Worm (Caenorhabditis elegans) whole organism, L4/young adult: ENCODE results near the gene clec-254.
"Not testable (repeated sequence)": the region's sequence is repeated elsewhere in the genome, so short reads cannot be mapped to it uniquely, and the experiment has no call there.

ENCODE experiments used
- W03F9.2 ChIP-seq: fragments of 150-350 bp; optimal IDR thresholded peaks from 2 replicates; lab custom pipeline; 2014; ENCODE audit warnings: missing biosample characterization, missing genetic modification characterization
- dao-5 ChIP-seq: sonication (generic microtip); optimal IDR thresholded peaks from 2 replicates; lab custom pipeline; 2016; ENCODE audit warnings: missing genotype, missing genetic modification characterization, moderate library complexity, missing compliant biosample characterization
- him-1 ChIP-seq: sonication (generic microtip); optimal IDR thresholded peaks from 2 replicates; lab custom pipeline; 2016; ENCODE audit warnings: missing genotype, missing genetic modification reagents, missing genetic modification characterization, missing compliant biosample characterization

Gene clec-254

DNA sequence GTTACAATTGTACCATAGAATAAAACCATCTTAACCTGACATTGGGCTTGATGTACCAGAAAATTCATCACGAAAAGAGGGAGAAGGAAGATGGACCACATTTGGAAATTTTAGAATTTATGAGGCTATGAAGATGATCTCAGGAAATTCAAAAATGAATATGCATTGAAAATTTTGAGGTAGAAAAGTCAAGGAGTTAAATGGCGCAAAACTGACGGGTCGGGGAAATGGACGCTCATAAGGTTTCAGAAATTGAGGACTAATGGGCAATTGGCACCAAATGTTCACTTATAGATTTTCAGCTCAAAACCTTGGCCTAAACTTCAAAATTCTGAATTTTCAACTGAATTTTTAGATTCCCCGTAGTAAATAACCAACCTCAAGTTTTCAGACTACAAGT lies 16.4 kb upstream of the clec-254 start, which contains the start of gene clec-255:
Gene clec-255, minus strand, starts transcription at position 101 of the 400 bp plus-strand sequence.
- TF ChIP-seq him-1 (no peak), dao-5 (tag; lab: Kevin White, UChicago) (no peak), W03F9.2 (tag; lab: Kevin White, UChicago) (no peak)

DNA sequence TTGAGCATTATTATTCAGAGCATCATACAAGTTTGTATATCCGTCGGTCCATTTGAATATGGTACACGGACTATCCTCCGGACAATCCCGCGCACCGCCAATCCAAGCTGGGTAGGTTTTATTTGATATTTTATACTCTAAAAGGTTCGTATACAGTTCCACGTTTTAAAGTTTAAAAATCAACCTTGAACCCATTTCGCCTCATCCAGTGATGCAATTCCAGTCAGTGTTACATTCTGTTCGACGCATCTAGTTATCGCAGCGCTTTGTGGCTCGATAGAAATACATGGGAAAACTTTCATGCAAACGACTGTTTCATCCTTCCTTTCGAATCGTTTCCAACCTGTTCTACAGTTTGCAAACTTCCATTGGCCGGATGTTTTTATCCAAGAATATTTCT lies 15.7 kb upstream of the clec-254 start:
- TF ChIP-seq dao-5 (tag; lab: Kevin White, UChicago) (no peak), him-1 (no peak), W03F9.2 (tag; lab: Kevin White, UChicago) (no peak)

DNA sequence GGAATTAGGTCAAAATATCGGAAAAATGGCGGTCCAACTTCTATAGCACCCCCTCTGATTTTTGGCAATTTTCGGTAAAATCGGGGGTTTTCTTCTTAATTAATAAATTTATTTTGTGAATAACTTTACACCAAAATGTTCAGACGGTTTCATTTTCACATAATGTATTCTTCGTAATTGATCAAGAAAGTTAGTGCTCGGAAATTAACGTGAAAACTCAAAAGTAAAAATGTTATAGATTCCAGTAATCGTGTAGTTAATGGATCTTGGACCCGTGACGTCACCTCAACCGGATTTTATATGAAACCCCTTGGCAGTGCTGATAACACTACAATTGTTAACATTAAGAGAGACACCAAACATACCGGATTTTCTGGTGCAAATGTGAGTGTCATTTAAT lies 7.8 kb upstream of the clec-254 start, which contains the start of gene F11D11.22:
Gene F11D11.22, plus strand, starts transcription at position 301 of the 400 bp plus-strand sequence.
- not testable (repeated sequence) for TF ChIP-seq him-1; dao-5 (tag; lab: Kevin White, UChicago); W03F9.2 (tag; lab: Kevin White, UChicago)

DNA sequence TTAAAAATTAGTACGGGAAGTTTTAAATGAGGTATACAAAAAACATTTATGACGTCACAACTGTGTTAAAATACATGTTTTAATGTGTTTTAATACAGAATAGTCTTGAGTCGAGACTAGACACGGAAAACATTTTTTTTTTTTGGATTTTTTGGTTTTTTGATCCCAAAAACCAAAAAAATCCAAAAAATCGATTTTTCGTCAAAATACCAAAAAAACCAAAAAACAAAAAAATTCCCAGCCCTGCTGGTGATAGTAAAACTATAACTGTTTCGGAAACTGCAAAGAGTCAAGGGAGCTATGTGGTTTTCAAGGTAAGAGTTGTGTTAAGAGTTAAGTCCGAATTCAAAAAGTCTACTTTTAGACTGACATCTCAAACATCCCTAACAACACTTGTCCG lies 6.8 kb upstream of the clec-254 start, which contains the start of gene F11D11.4:
Gene F11D11.4, plus strand, starts transcription at position 301 of the 400 bp plus-strand sequence.
- TF ChIP-seq him-1 (no peak), W03F9.2 (tag; lab: Kevin White, UChicago) (no peak), dao-5 (tag; lab: Kevin White, UChicago) (no peak)

DNA sequence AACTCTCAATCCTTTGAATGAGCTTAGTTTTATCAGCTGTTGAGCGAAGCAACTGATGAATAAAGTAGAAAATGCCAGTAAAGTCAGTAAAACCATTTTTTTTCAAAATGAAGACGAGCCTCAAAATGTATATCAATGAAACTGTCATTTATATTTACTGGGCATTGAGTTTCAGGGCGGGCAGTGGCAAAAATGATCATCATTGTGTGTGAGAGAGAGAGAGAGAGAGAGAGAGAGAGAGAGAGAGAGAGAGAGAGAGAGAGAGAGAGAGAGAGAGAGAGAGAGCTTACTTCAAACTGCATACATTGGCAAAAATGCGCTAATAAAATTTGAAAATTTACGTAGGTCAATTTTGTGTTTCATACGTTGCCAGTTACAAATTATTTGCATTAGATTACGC lies 5.9 kb upstream of the clec-254 start, which contains the start of gene F11D11.3:
Gene F11D11.3, minus strand, starts transcription at position 101 of the 400 bp plus-strand sequence.
- TF ChIP-seq W03F9.2 (tag; lab: Kevin White, UChicago) (no peak), dao-5 (tag; lab: Kevin White, UChicago) (no peak), him-1 (no peak)

DNA sequence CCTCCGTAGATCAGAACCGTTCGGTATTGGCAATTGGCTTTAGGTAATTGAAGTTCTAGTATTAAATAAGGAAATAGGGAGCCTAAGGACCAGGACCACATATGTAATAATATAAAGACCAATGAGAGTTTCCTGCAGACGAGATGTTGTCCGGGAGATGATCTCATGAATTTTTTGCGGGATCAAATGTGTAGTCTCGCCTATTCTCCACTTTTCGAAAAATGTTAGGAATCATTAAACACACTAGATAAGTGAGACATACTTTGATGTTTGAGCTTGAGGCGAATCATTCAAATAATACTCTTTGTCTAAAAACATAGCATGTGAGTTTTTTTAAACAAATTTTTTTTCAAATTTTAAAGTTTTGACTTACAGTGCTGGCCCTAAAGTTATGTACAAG lies 1.2 kb downstream of the clec-254 start, which contains the start of gene F11D11.6:
Gene F11D11.6, minus strand, starts transcription at position 101 of the 400 bp plus-strand sequence.
- no peak for TF ChIP-seq dao-5 (tag; lab: Kevin White, UChicago)
- no peak for TF ChIP-seq him-1
- no peak for TF ChIP-seq W03F9.2 (tag; lab: Kevin White, UChicago)

DNA sequence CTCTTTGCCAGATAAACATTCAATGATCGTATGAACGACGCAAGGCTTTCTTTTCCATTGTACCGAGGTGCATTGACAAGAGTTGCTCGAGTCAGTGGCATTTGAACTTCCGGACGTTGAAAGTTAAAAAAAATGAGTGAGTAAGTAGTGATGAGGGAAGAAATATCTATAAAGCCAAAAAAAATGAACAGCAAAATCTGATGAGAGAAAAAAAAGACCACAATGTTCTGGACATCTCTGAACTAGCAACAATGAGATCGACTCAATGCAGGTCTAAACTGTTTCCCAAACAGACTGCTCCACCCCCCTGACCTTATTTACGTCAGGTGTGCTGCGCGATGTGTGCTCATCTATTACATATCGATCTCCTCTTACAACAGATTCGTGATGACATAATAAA lies 3.8 kb downstream of the clec-254 start, which contains the start of the genes F11D11.21 and F11D11.12:
Gene F11D11.21, minus strand, starts transcription at position 101 of the 400 bp plus-strand sequence.
Gene F11D11.12, minus strand, starts transcription at position 238 of the 400 bp plus-strand sequence.
- TF ChIP-seq him-1 (no peak), W03F9.2 (tag; lab: Kevin White, UChicago) (no peak)

DNA sequence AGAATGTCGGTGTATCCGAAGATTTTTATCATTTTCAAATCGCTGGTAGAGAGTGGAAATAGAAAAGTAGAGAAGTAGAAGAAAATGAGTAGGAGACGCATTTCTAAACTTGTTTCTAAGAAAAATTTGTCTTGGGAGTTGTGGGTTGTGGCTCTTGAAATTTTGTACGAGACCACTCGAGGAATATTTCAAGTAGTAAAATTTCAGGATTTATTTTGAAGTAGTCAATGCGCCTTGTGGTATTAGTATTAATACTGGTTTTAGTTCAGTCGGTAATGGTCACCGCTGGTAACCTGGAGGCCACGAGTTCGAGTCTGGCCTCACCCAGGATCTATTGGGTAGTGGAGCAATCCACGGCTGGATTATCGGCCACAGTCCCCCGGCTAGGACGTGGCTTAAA lies 5.5 kb downstream of the clec-254 start, which contains the start of gene clec-252:
Gene clec-252, minus strand, starts transcription at position 101 of the 400 bp plus-strand sequence.
- TF ChIP-seq dao-5 (tag; lab: Kevin White, UChicago) (no peak), him-1 (no peak), W03F9.2 (tag; lab: Kevin White, UChicago) (no peak)

DNA sequence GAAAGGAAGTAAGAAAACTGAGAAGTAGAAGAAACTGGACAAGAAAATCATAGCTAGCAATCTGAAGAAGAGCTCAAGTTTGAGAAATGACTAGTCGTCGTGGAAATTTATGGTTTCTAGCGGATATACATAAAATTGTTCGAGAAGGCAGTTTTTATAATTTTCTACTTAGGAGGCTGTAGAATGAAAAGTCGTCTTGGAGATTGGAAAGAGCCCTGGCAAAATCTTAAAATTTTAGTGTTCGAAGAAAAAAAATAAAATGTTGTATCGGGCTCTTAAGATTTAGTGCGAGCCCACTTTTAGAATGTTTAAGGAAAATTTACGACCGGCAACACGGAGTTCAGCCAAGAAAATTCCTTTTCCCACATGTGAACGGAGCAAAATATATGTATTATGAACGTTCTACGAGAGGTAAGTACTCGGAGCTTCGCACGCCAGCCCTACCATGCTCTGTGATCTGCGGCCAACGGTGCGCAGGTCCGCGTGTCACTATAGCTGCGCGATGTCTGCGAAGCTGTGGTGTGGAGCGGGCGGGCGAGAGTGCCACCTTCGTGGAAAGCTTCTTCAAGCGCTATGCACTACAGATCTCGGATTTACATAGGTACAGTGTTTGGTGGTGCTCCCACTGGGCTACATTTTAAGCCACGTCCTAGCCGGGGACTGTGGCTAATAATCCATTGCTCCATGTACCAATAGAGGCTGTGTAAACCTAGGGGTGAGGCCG lies 7.1 kb downstream of the clec-254 start, which contains the start of gene clec-251:
Gene clec-251, minus strand, starts transcription at position 51 of the 724 bp plus-strand sequence.
- TF ChIP-seq him-1, result no peak
- no peak for TF ChIP-seq dao-5 (tag; lab: Kevin White, UChicago)
- TF ChIP-seq W03F9.2 (tag; lab: Kevin White, UChicago), result no peak

DNA sequence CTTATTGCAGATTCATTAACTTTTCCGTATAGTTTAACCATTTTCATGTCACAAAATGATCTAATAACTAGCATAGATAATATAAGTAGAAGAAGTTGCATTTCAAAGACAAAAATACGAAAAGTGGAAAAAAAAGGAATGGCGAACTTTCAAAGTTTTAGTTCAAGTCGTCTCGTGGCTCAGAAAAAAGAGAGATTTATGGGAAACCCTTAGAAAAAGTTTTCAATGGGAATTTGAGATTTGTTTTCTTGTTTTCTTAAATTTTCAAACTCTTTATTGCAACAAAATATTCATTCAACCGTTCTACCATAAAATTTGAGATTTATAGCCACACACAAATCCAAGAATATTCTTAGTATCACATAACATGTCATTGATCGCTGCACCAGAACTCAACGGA lies 12.1 kb downstream of the clec-254 start, which contains the start of gene clec-250:
Gene clec-250, minus strand, starts transcription at position 101 of the 400 bp plus-strand sequence.
- TF ChIP-seq dao-5 (tag; lab: Kevin White, UChicago), result no peak
- no peak for TF ChIP-seq him-1
- no peak for TF ChIP-seq W03F9.2 (tag; lab: Kevin White, UChicago)

DNA sequence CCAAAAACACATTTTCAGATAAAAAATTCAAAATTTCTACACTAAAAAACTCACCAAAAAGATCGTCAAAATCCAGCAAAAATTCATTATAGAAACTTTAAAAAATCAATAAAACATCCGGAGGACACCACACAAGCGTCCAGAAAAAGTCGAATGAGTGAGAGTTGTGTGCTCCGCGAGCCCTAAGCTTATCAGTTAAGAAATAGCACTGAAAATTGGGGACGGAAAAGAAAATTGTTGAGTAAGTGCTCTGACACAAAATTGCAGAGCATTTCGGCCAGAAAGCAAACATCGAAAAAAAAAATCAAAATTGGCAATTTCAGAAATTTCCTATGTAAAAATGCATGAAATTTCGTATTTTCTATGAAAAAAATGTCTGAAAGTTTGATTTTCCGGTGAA lies 16.6 kb downstream of the clec-254 start:
- TF ChIP-seq dao-5 (tag; lab: Kevin White, UChicago), result no peak
- no peak for TF ChIP-seq him-1
- no peak for TF ChIP-seq W03F9.2 (tag; lab: Kevin White, UChicago)

DNA sequence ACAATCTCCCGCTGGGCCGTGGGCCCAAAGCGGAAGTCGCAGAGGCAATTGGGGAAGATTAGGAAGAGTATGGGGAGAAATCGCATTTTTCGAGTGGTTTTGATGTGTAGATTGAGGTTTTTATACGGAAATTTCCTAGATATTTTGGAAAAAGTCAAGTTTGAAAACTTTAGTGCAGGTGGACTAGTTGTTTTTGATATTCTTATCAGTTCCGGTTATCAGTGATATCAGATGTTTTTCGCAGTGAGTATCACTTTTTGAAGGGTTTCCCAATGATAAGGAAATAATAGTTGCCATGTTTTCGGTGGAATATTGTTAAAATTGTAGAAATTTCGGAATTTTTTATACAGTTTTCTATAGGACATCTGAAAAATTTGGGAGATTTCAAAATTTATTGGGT lies 19.8 kb downstream of the clec-254 start, which contains the start of gene scl-20:
Gene scl-20, minus strand, starts transcription at position 101 of the 400 bp plus-strand sequence.
- TF ChIP-seq W03F9.2 (tag; lab: Kevin White, UChicago) (no peak), him-1 (no peak), dao-5 (tag; lab: Kevin White, UChicago) (no peak)

DNA sequence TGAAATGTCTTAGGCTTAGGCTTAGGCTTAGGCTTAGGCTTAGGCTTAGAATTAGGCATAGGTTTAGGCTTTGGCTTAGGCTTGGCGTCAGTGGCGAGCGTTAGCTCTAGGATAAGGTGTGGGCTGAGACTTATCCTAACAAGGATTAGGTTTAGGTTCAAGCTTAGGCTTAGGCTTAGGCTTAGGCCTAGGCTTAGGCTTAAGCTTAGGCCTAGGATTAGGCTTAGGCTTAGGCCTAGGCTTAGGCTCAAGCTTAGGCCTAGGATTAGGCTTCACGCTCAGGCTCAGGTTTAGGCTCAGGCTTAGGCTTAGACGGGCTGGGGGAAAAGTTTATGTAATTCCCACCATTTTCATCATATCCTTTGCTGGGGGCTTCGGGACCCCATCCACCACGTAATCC lies 20.3 kb downstream of the clec-254 start:
- TF ChIP-seq dao-5 (tag; lab: Kevin White, UChicago) (no peak), him-1 (no peak), W03F9.2 (tag; lab: Kevin White, UChicago) (no peak)

DNA sequence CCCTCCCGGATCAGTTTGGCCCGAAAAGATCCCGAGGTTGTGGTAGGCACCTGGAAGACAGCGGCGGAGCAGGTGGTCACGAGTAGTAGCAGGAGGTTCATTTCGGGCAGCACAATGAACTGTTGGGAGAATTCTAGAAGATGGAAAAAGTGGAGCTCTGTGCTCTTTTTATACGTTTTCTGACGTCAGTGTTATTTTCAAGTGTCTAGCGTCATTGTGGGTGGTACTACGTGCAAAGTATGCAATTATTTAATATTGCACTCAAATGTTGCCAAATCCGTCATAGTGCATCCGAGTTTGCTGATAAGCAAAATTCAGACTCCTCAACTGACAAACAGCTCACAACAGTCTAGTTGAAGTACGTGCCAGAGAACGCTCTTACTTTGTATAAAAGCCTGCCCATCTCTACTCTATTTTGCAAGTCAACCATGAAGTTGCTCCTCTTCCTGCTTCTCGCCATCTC lies 22.6 kb downstream of the clec-254 start, which contains the start of the genes asp-18 and scl-19:
Gene asp-18, minus strand, starts transcription at position 101 of the 463 bp plus-strand sequence.
Gene scl-19, plus strand, starts transcription at position 413 of the 463 bp plus-strand sequence.
- TF ChIP-seq dao-5 (tag; lab: Kevin White, UChicago), result no peak
- TF ChIP-seq him-1, result no peak
- no peak for TF ChIP-seq W03F9.2 (tag; lab: Kevin White, UChicago)
